Fruit fly (Drosophila melanogaster) whole organism, embryonic: ENCODE measurements around the gene Phyhd1.
A peak's percentile ranks its signal among the peaks of the same experiment; 100 is the strongest.

Source experiments
- CG10147 ChIP-seq: fragments of 200-800 bp; sonication (Bioruptor generic); optimal IDR thresholded peaks from 2 replicates; lab custom pipeline; 2019; ENCODE audit warnings: missing biosample characterization, mild to moderate bottlenecking, missing genetic modification characterization, moderate library complexity
- CG1024 ChIP-seq: fragments of 200-800 bp; sonication (Bioruptor generic); IDR thresholded peaks from 2 replicates; pipeline ENCODE4 v1.3.6; 2022; ENCODE audit warnings: missing biosample characterization, missing genetic modification characterization
- CG10959 ChIP-seq: fragments of 200-800 bp; sonication (Bioruptor generic); IDR thresholded peaks from 2 replicates; pipeline ENCODE4 v1.3.6; 2022; ENCODE audit warnings: missing biosample characterization, missing genetic modification characterization
- CG11398 ChIP-seq: fragments of 200-800 bp; sonication (Bioruptor generic); optimal IDR thresholded peaks from 2 replicates; lab custom pipeline; 2016; ENCODE audit warnings: missing biosample characterization, missing genetic modification characterization
- CG13775 ChIP-seq: fragments of 200-800 bp; sonication (Bioruptor generic); optimal IDR thresholded peaks from 3 replicates; lab custom pipeline; 2017; ENCODE audit warnings: missing biosample characterization, mild to moderate bottlenecking, missing genetic modification characterization
- CG14014 ChIP-seq: fragments of 200-800 bp; sonication (Bioruptor generic); IDR thresholded peaks from 2 replicates; pipeline ENCODE4 v1.3.6; 2022; ENCODE audit warnings: missing biosample characterization, missing genetic modification characterization
- CG15514 ChIP-seq: fragments of 200-800 bp; sonication (Bioruptor generic); optimal IDR thresholded peaks from 3 replicates; lab custom pipeline; 2017; ENCODE audit warnings: missing biosample characterization, missing genetic modification characterization, mild to moderate bottlenecking, moderate library complexity, missing genetic modification reagents
- CG16813 ChIP-seq: fragments of 200-800 bp; sonication (Bioruptor generic); IDR thresholded peaks from 3 replicates; pipeline ENCODE4 v1.3.6; 2022; ENCODE audit warnings: missing biosample characterization, missing genetic modification characterization; ENCODE audit not compliant: partially characterized antibody
- CG1792 ChIP-seq: fragments of 200-800 bp; sonication (Bioruptor generic); optimal IDR thresholded peaks from 2 replicates; lab custom pipeline; 2016; ENCODE audit warnings: missing biosample characterization, missing genetic modification characterization
- CG2199 ChIP-seq: fragments of 200-800 bp; sonication (Bioruptor generic); IDR thresholded peaks from 3 replicates; pipeline ENCODE4 v1.3.6; 2022; ENCODE audit warnings: missing biosample characterization, missing genetic modification characterization
- CG2678 ChIP-seq: fragments of 200-800 bp; sonication (Bioruptor generic); optimal IDR thresholded peaks from 3 replicates; lab custom pipeline; 2019; ENCODE audit warnings: missing biosample characterization, mild to moderate bottlenecking, missing genetic modification characterization, moderate library complexity
- CG31365 ChIP-seq: fragments of 200-800 bp; sonication (Bioruptor generic); optimal IDR thresholded peaks from 2 replicates; lab custom pipeline; 2018; ENCODE audit warnings: missing biosample characterization, mild to moderate bottlenecking, missing genetic modification characterization
- CG4404 ChIP-seq: fragments of 200-800 bp; sonication (Bioruptor generic); IDR thresholded peaks from 2 replicates; pipeline ENCODE4 v1.3.6; 2022; ENCODE audit warnings: missing biosample characterization, missing genetic modification characterization
- CG4424 ChIP-seq: fragments of 200-800 bp; sonication (Bioruptor generic); optimal IDR thresholded peaks from 3 replicates; lab custom pipeline; 2016; ENCODE audit warnings: missing biosample characterization, missing genetic modification characterization
- CG6254 ChIP-seq: fragments of 200-800 bp; sonication (Bioruptor generic); optimal IDR thresholded peaks from 3 replicates; lab custom pipeline; 2017; ENCODE audit warnings: mild to moderate bottlenecking, missing biosample characterization, missing genetic modification reagents, missing genetic modification characterization
- CG7556 ChIP-seq: fragments of 200-800 bp; sonication (Bioruptor generic); optimal IDR thresholded peaks from 2 replicates; lab custom pipeline; 2017; ENCODE audit warnings: missing biosample characterization, mild to moderate bottlenecking, missing genetic modification characterization
- CG8290 ChIP-seq, 3 experiments: fragments of 200-800 bp; sonication (Bioruptor generic); optimal IDR thresholded peaks; 2 replicates each; lab custom pipeline; 2016 to 2019; ENCODE audit warnings: missing biosample characterization in 3 of 3, missing genetic modification characterization in 3 of 3, mild to moderate bottlenecking in 2 of 3, moderate library complexity in 1 of 3
- CG8765 ChIP-seq: fragments of 200-800 bp; sonication (Bioruptor generic); IDR thresholded peaks from 2 replicates; pipeline ENCODE4 v1.3.6; 2022; ENCODE audit warnings: missing biosample characterization, missing genetic modification characterization
- CG9215 ChIP-seq: fragments of 200-800 bp; sonication (Bioruptor generic); IDR thresholded peaks from 2 replicates; pipeline ENCODE4 v1.3.6; 2022; ENCODE audit warnings: missing biosample characterization, missing genetic modification characterization
- Dref ChIP-seq: fragments of 200-800 bp; sonication (Bioruptor generic); IDR thresholded peaks from 2 replicates; pipeline ENCODE4 v1.3.6; 2022; ENCODE audit warnings: missing biosample characterization, missing genetic modification characterization
- Elba2 ChIP-seq: fragments of 200-800 bp; sonication (Bioruptor generic); optimal IDR thresholded peaks from 3 replicates; lab custom pipeline; 2016; ENCODE audit warnings: missing biosample characterization, missing genetic modification characterization
- Gug ChIP-seq: fragments of 200-800 bp; sonication (Bioruptor generic); IDR thresholded peaks from 4 replicates; pipeline ENCODE4 v1.3.6; 2022; ENCODE audit warnings: missing biosample characterization, missing genetic modification characterization
- HLH54F ChIP-seq: fragments of 200-800 bp; sonication (Bioruptor generic); optimal IDR thresholded peaks from 3 replicates; lab custom pipeline; 2016; ENCODE audit warnings: missing biosample characterization, missing genetic modification characterization
- Hey ChIP-seq: fragments of 200-800 bp; sonication (Bioruptor generic); optimal IDR thresholded peaks from 3 replicates; lab custom pipeline; 2018; ENCODE audit warnings: missing biosample characterization, mild to moderate bottlenecking, missing genetic modification characterization
- Mad ChIP-seq: fragments of 200-800 bp; sonication (Bioruptor generic); optimal IDR thresholded peaks from 2 replicates; lab custom pipeline; 2016; ENCODE audit warnings: missing biosample characterization, missing genetic modification characterization
- Mrtf ChIP-seq: fragments of 200-800 bp; sonication (Bioruptor generic); IDR thresholded peaks from 3 replicates; pipeline ENCODE4 v1.3.6; 2022; ENCODE audit warnings: missing biosample characterization, missing genetic modification characterization
- Opbp ChIP-seq: fragments of 200-800 bp; sonication (Bioruptor generic); IDR thresholded peaks from 3 replicates; pipeline ENCODE4 v1.3.6; 2022; ENCODE audit warnings: missing biosample characterization, missing genetic modification characterization; ENCODE audit not compliant: partially characterized antibody
- Sry-δ ChIP-seq: fragments of 200-800 bp; sonication (Bioruptor generic); optimal IDR thresholded peaks from 2 replicates; lab custom pipeline; 2016; ENCODE audit warnings: missing biosample characterization, missing genetic modification characterization
- ara ChIP-seq: fragments of 200-800 bp; sonication (Bioruptor generic); IDR thresholded peaks from 2 replicates; pipeline ENCODE4 v1.3.6; 2022; ENCODE audit warnings: missing biosample characterization, missing genetic modification characterization
- az2 ChIP-seq: fragments of 200-800 bp; sonication (Bioruptor generic); optimal IDR thresholded peaks from 3 replicates; lab custom pipeline; 2016; ENCODE audit warnings: missing biosample characterization, missing genetic modification characterization
- cas ChIP-seq: fragments of 200-800 bp; sonication (Bioruptor generic); IDR thresholded peaks from 2 replicates; pipeline ENCODE4 v1.3.6; 2022; ENCODE audit warnings: missing biosample characterization, missing genetic modification characterization
- corto ChIP-seq: fragments of 200-800 bp; sonication (Bioruptor generic); optimal IDR thresholded peaks from 2 replicates; lab custom pipeline; 2016; ENCODE audit warnings: missing biosample characterization, mild to moderate bottlenecking, missing genetic modification characterization, moderate library complexity
- cwo ChIP-seq: fragments of 200-800 bp; sonication (Bioruptor generic); optimal IDR thresholded peaks from 3 replicates; lab custom pipeline; 2017; ENCODE audit warnings: missing biosample characterization, missing genetic modification characterization, mild to moderate bottlenecking, moderate library complexity, missing genetic modification reagents
- esg ChIP-seq: fragments of 200-800 bp; sonication (Bioruptor generic); conservative IDR thresholded peaks from 2 replicates; pipeline ENCODE4 v1.3.6; 2022; ENCODE audit warnings: missing biosample characterization, missing genetic modification characterization
- eyg ChIP-seq: fragments of 200-800 bp; sonication (Bioruptor generic); optimal IDR thresholded peaks from 3 replicates; lab custom pipeline; 2016; ENCODE audit warnings: missing biosample characterization, missing genetic modification characterization
- gcm2 ChIP-seq: fragments of 200-800 bp; sonication (Bioruptor generic); optimal IDR thresholded peaks from 2 replicates; lab custom pipeline; 2016; ENCODE audit warnings: missing biosample characterization, missing genetic modification characterization
- grn ChIP-seq: fragments of 200-800 bp; sonication (Bioruptor generic); optimal IDR thresholded peaks from 3 replicates; lab custom pipeline; 2017; ENCODE audit warnings: missing biosample characterization, missing genetic modification characterization
- hb ChIP-seq: fragments of 200-800 bp; sonication (Bioruptor generic); IDR thresholded peaks from 3 replicates; pipeline ENCODE4 v1.3.6; 2022; ENCODE audit warnings: missing biosample characterization, missing genetic modification characterization; ENCODE audit not compliant: partially characterized antibody
- her ChIP-seq: fragments of 200-800 bp; sonication (Bioruptor generic); optimal IDR thresholded peaks from 2 replicates; lab custom pipeline; 2016; ENCODE audit warnings: missing biosample characterization, missing genetic modification characterization
- insv ChIP-seq, 2 experiments: fragments of 200-800 bp; sonication (Bioruptor generic); optimal IDR thresholded peaks; 3 replicates each; lab custom pipeline; 2016 to 2018; ENCODE audit warnings: missing biosample characterization in 2 of 2, missing genetic modification characterization in 2 of 2
- ken ChIP-seq: fragments of 200-800 bp; sonication (Bioruptor generic); IDR thresholded peaks from 3 replicates; pipeline ENCODE4 v1.3.6; 2022; ENCODE audit warnings: missing biosample characterization, missing genetic modification characterization
- klu ChIP-seq: fragments of 200-800 bp; sonication (Bioruptor generic); IDR thresholded peaks from 2 replicates; pipeline ENCODE4 v1.3.6; 2022; ENCODE audit warnings: missing biosample characterization, missing genetic modification characterization
- lbe ChIP-seq: fragments of 200-800 bp; sonication (Bioruptor generic); optimal IDR thresholded peaks from 2 replicates; lab custom pipeline; 2016; ENCODE audit warnings: missing biosample characterization, mild to moderate bottlenecking, missing genetic modification characterization
- maf-S ChIP-seq: fragments of 200-800 bp; sonication (Bioruptor generic); optimal IDR thresholded peaks from 2 replicates; lab custom pipeline; 2016; ENCODE audit warnings: missing biosample characterization, missing genetic modification characterization
- nmo ChIP-seq: fragments of 200-800 bp; sonication (Bioruptor generic); optimal IDR thresholded peaks from 2 replicates; lab custom pipeline; 2018; ENCODE audit warnings: missing biosample characterization, mild to moderate bottlenecking, missing genetic modification characterization, moderate library complexity
- org-1 ChIP-seq: fragments of 200-800 bp; sonication (Bioruptor generic); optimal IDR thresholded peaks from 2 replicates; lab custom pipeline; 2017; ENCODE audit warnings: missing biosample characterization, missing genetic modification characterization
- peb ChIP-seq: fragments of 200-800 bp; sonication (Bioruptor generic); IDR thresholded peaks from 2 replicates; pipeline ENCODE4 v1.3.6; 2022; ENCODE audit warnings: missing biosample characterization, missing genetic modification characterization
- sima ChIP-seq: fragments of 200-800 bp; sonication (Bioruptor generic); optimal IDR thresholded peaks from 2 replicates; lab custom pipeline; 2016; ENCODE audit warnings: missing biosample characterization, missing genetic modification characterization
- sr ChIP-seq: fragments of 200-800 bp; sonication (Bioruptor generic); IDR thresholded peaks from 3 replicates; pipeline ENCODE4 v1.3.6; 2022; ENCODE audit warnings: missing biosample characterization, missing genetic modification characterization
- stwl ChIP-seq: fragments of 200-800 bp; sonication (Bioruptor generic); optimal IDR thresholded peaks from 3 replicates; lab custom pipeline; 2018; ENCODE audit warnings: missing biosample characterization, mild to moderate bottlenecking, missing genetic modification characterization, moderate library complexity
- tap ChIP-seq: fragments of 200-800 bp; optimal IDR thresholded peaks from 3 replicates; lab custom pipeline; 2019; ENCODE audit warnings: missing biosample characterization, mild to moderate bottlenecking, missing genetic modification characterization, moderate library complexity

Phyhd1 gene

dm6 chr3R:10664942-10665341, 15.8 kb downstream of the Phyhd1 start (continued):
- TF ChIP-seq CG15514 (GFP tag; lab: Kevin White, UChicago) = peak; percentile 33
- TF ChIP-seq sima (GFP tag; lab: Kevin White, UChicago) = peak; percentile 31
- no peak for TF ChIP-seq HLH54F (GFP tag; lab: Kevin White, UChicago)
- peak; percentile 53 for TF ChIP-seq az2 (GFP tag; lab: Kevin White, UChicago)
- TF ChIP-seq CG31365 (tag; lab: Kevin White, UChicago) = no peak
- peak; percentile 72 for TF ChIP-seq CG4424
- TF ChIP-seq CG2199 (GFP tag; lab: Robert Waterston, UW) = peak; percentile 97
- TF ChIP-seq CG1024 = peak; percentile 42; the same call in 1 of the 2 replicates
- peak; percentile 31 for TF ChIP-seq CG8290 (GFP tag; optimal IDR thresholded peaks at IDR 0.05; lab: Kevin White, UChicago)
- TF ChIP-seq CG8290 (tag; optimal IDR thresholded peaks at IDR 0.05; lab: Kevin White, UChicago) = peak in 1 of 2 experiments; percentile 65
- peak; percentile 44; the same call in 1 of the 3 replicates for TF ChIP-seq Mrtf (GFP tag; lab: Robert Waterston, UW)
- peak; percentile 37 for TF ChIP-seq CG2678 (tag; lab: Kevin White, UChicago)
- peak; percentile 55 for TF ChIP-seq CG13775 (GFP tag; lab: Kevin White, UChicago)
- TF ChIP-seq insv (GFP tag; optimal IDR thresholded peaks at IDR 0.05; lab: Kevin White, UChicago) = no peak
- TF ChIP-seq CG1792 = no peak
- TF ChIP-seq CG6254 = peak; percentile 83
- TF ChIP-seq Sry-δ (GFP tag; lab: Kevin White, UChicago) = peak; percentile 1
- TF ChIP-seq org-1 = peak; percentile 54
- no peak for TF ChIP-seq CG4404 (GFP tag; lab: Robert Waterston, UW)
- no peak for TF ChIP-seq Gug (GFP tag; lab: Robert Waterston, UW)
- TF ChIP-seq sr (GFP tag; lab: Robert Waterston, UW) = peak; percentile 90
- peak; percentile 29 for TF ChIP-seq nmo (GFP tag; lab: Kevin White, UChicago)
- peak; percentile 42 for TF ChIP-seq tap (tag; lab: Kevin White, UChicago)
- peak; percentile 11 for TF ChIP-seq gcm2 (GFP tag; lab: Kevin White, UChicago)
- peak; percentile 23 for TF ChIP-seq cwo (GFP tag; lab: Kevin White, UChicago)
- TF ChIP-seq her = peak; percentile 17
- TF ChIP-seq ken (GFP tag; lab: Robert Waterston, UW) = peak; percentile 19; the same call in 1 of the 3 replicates
- TF ChIP-seq grn = peak; percentile 9
- peak; percentile 15; the same call in 1 of the 3 replicates for TF ChIP-seq CG16813
- TF ChIP-seq CG10959 = peak; percentile 33; the same call in 1 of the 2 replicates
- no peak for TF ChIP-seq lbe (GFP tag; lab: Kevin White, UChicago)
- TF ChIP-seq Mad = no peak
- peak; percentile 42 for TF ChIP-seq CG11398
- TF ChIP-seq klu (GFP tag; lab: Robert Waterston, UW) = no peak
- TF ChIP-seq CG14014 = no peak
- no peak for TF ChIP-seq esg
- no peak for TF ChIP-seq Elba2 (GFP tag; lab: Kevin White, UChicago)
- TF ChIP-seq peb (GFP tag; lab: Robert Waterston, UW) = 0 out of 2 replicates have a peak, but pooled peaks have one; percentile 14
- TF ChIP-seq cas (GFP tag; lab: Robert Waterston, UW) = no peak
- no peak for TF ChIP-seq corto
- no peak for TF ChIP-seq maf-S (GFP tag; lab: Kevin White, UChicago)
- TF ChIP-seq Dref = no peak
- TF ChIP-seq Opbp (GFP tag; lab: Robert Waterston, UW) = peak; percentile 49; the same call in 1 of the 3 replicates
- no peak for TF ChIP-seq CG8765 (GFP tag; lab: Robert Waterston, UW)
- no peak for TF ChIP-seq CG9215 (GFP tag; lab: Robert Waterston, UW)
- peak; percentile 15 for TF ChIP-seq eyg (GFP tag; lab: Kevin White, UChicago)
- peak; percentile 56; the same call in 1 of the 2 replicates for TF ChIP-seq ara
- no peak for TF ChIP-seq hb
- peak; percentile 61 for TF ChIP-seq stwl
- TF ChIP-seq CG7556 (GFP tag; lab: Kevin White, UChicago) = peak; percentile 18
- TF ChIP-seq Hey (tag; lab: Kevin White, UChicago) = no peak
- TF ChIP-seq CG10147 (GFP tag; lab: Kevin White, UChicago) = no peak
